Worm (Caenorhabditis elegans): ENCODE results near the gene C34C6.3.

- TF ChIP-seq unc-62 (GFP tag; optimal IDR thresholded peaks at IDR 0.05) (no peak), snpc-1.1 (tag; optimal IDR thresholded peaks at IDR 0.05; ENCODE audit: insufficient read depth) (no peak), rec-8 (tag; optimal IDR thresholded peaks at IDR 0.05) (no peak), snpc-4 (GFP tag; optimal IDR thresholded peaks at IDR 0.05) (no peak), snpc-4 (tag; optimal IDR thresholded peaks at IDR 0.05) (no peak), unc-130 (GFP tag; optimal IDR thresholded peaks at IDR 0.05) (no peak), B0336.3 (GFP tag; IDR thresholded peaks at IDR 0.05) (no peak), pha-4 (tag; optimal IDR thresholded peaks at IDR 0.05) (no peak), sdz-38 (tag; optimal IDR thresholded peaks at IDR 0.05) (no peak), pbrm-1 (GFP tag; IDR thresholded peaks at IDR 0.05) (no peak)
Observed at ce11 chrII:8730960-8731693, 39.4 kb downstream of the C34C6.3 start.
